Worm (Caenorhabditis elegans) whole organism, late embryonic: ENCODE data around the gene F53A10.2.

Source experiments
- F13H6.1 ChIP-seq: sonication (generic microtip); optimal IDR thresholded peaks from 2 replicates; lab custom pipeline; 2016; ENCODE audit warnings: missing genetic modification characterization, missing compliant biosample characterization
- K09A11.1 ChIP-seq: sonication (generic microtip); optimal IDR thresholded peaks from 2 replicates; lab custom pipeline; 2017; ENCODE audit warnings: antibody characterized with exemption, mild to moderate bottlenecking, missing genetic modification characterization, missing compliant biosample characterization; ENCODE audit not compliant: insufficient read depth
- ceh-9 ChIP-seq: sonication (generic microtip); optimal IDR thresholded peaks from 2 replicates; lab custom pipeline; 2016; ENCODE audit warnings: mild to moderate bottlenecking, missing genetic modification characterization, inconsistent platforms, missing compliant biosample characterization
- elt-4 ChIP-seq: sonication (generic microtip); optimal IDR thresholded peaks from 2 replicates; lab custom pipeline; 2016; ENCODE audit warnings: missing genetic modification characterization, missing compliant biosample characterization
- fkh-6 ChIP-seq: sonication (generic microtip); optimal IDR thresholded peaks from 2 replicates; lab custom pipeline; 2016; ENCODE audit warnings: missing genetic modification characterization, missing compliant biosample characterization
- hlh-30 ChIP-seq: sonication (generic microtip); optimal IDR thresholded peaks from 2 replicates; lab custom pipeline; 2017; ENCODE audit warnings: antibody characterized with exemption, missing genetic modification characterization, missing compliant biosample characterization; ENCODE audit not compliant: insufficient read depth
- nhr-11 ChIP-seq: fragments of 150-350 bp; optimal IDR thresholded peaks from 2 replicates; lab custom pipeline; 2014; ENCODE audit warnings: missing biosample characterization, missing genetic modification characterization
- pat-9 ChIP-seq: fragments of 200-800 bp; sonication (Bioruptor generic); optimal IDR thresholded peaks from 2 replicates; lab custom pipeline; 2018; ENCODE audit warnings: mild to moderate bottlenecking, missing genetic modification characterization, moderate library complexity, missing compliant biosample characterization
- pax-1 ChIP-seq: fragments of 150-350 bp; optimal IDR thresholded peaks from 2 replicates; lab custom pipeline; 2014; ENCODE audit warnings: missing biosample characterization, missing genetic modification characterization
- syd-9 ChIP-seq: sonication (generic microtip); optimal IDR thresholded peaks from 2 replicates; lab custom pipeline; 2016; ENCODE audit warnings: mild to moderate bottlenecking, missing genetic modification characterization, moderate library complexity, missing compliant biosample characterization

- TF ChIP-seq syd-9 (tag; lab: Kevin White, UChicago) (no peak), K09A11.1 (no peak), pat-9 (tag; lab: Kevin White, UChicago) (no peak), ceh-9 (no peak), hlh-30 (tag; lab: Kevin White, UChicago) (no peak), nhr-11 (tag; lab: Kevin White, UChicago) (no peak), pax-1 (tag; lab: Kevin White, UChicago) (no peak), fkh-6 (tag; lab: Kevin White, UChicago) (no peak), F13H6.1 (no peak), elt-4 (no peak)
These were observed 35.8 kb downstream of the F53A10.2 start for ce11 chrII:1232967-1233366.
